Fruit fly (Drosophila melanogaster) whole organism, wandering third instar larva: ENCODE results near the gene CG8065.

ENCODE experiments used
- Abd-B ChIP-seq: fragments of >200 bp; optimal IDR thresholded peaks from 2 replicates; lab custom pipeline; 2017; ENCODE audit warnings: missing biosample characterization, missing genetic modification characterization
- CG32264 ChIP-seq: fragments of 200-800 bp; sonication (Bioruptor generic); optimal IDR thresholded peaks from 2 replicates; lab custom pipeline; 2016; ENCODE audit warnings: missing biosample characterization, missing genetic modification characterization
- CG9705 ChIP-seq: fragments of 200-800 bp; sonication (Bioruptor generic); optimal IDR thresholded peaks from 2 replicates; lab custom pipeline; 2018; ENCODE audit warnings: missing biosample characterization, mild to moderate bottlenecking, missing genetic modification characterization
- CrebA ChIP-seq: fragments of 200-800 bp; sonication (Bioruptor generic); optimal IDR thresholded peaks from 2 replicates; lab custom pipeline; 2016; ENCODE audit warnings: missing biosample characterization, mild to moderate bottlenecking, missing genetic modification characterization, borderline replicate concordance
- Dif ChIP-seq: fragments of 200-275, 200-300 bp; sonication (Bioruptor generic); optimal IDR thresholded peaks from 2 replicates; lab custom pipeline; 2018; ENCODE audit warnings: missing biosample characterization, missing genetic modification characterization; ENCODE audit not compliant: partially characterized antibody
- GATAd ChIP-seq: sonication (Bioruptor generic); optimal IDR thresholded peaks from 2 replicates; lab custom pipeline; 2016; ENCODE audit warnings: missing biosample characterization, missing genetic modification characterization
- HLH106 ChIP-seq: fragments of 200-800 bp; optimal IDR thresholded peaks from 3 replicates; lab custom pipeline; 2019; ENCODE audit warnings: missing biosample characterization, mild to moderate bottlenecking, missing genetic modification characterization, moderate library complexity
- Hnf4 ChIP-seq: fragments of 200-800 bp; sonication (Bioruptor generic); optimal IDR thresholded peaks from 2 replicates; lab custom pipeline; 2016; ENCODE audit warnings: missing biosample characterization, mild to moderate bottlenecking, missing genetic modification characterization
- Hr78 ChIP-seq: fragments of >200 bp; optimal IDR thresholded peaks from 2 replicates; lab custom pipeline; 2017; ENCODE audit warnings: missing biosample characterization, missing genetic modification characterization
- Hr83 ChIP-seq: fragments of 200-300 bp; sonication (Bioruptor generic); optimal IDR thresholded peaks from 2 replicates; lab custom pipeline; 2016; ENCODE audit warnings: missing biosample characterization, mild to moderate bottlenecking, missing genetic modification characterization, moderate library complexity; ENCODE audit not compliant: poor library complexity, severe bottlenecking
- Jra ChIP-seq: sonication (Bioruptor generic); optimal IDR thresholded peaks from 2 replicates; lab custom pipeline; 2016; ENCODE audit warnings: missing biosample characterization, missing genetic modification characterization
- Mio ChIP-seq: sonication (Bioruptor generic); optimal IDR thresholded peaks from 2 replicates; lab custom pipeline; 2016; ENCODE audit warnings: missing biosample characterization, missing genetic modification characterization
- Myc ChIP-seq: fragments of >200 bp; optimal IDR thresholded peaks from 2 replicates; lab custom pipeline; 2017
- N ChIP-seq: fragments of >200 bp; optimal IDR thresholded peaks from 2 replicates; lab custom pipeline; 2018; ENCODE audit warnings: missing biosample characterization, missing external identifiers, missing genetic modification characterization
- OdsH ChIP-seq: fragments of 200-800 bp; sonication (Bioruptor generic); optimal IDR thresholded peaks from 2 replicates; lab custom pipeline; 2016; ENCODE audit warnings: missing biosample characterization, mild to moderate bottlenecking, missing genetic modification characterization
- Rel ChIP-seq, 2 experiments: fragments of 200-800 bp; sonication (Bioruptor generic) in 1 of 2; optimal IDR thresholded peaks; 2 replicates in 1 of 2; 3 replicates in 1 of 2; lab custom pipeline; 2016 to 2019; ENCODE audit warnings: mild to moderate bottlenecking in 2 of 2, missing biosample characterization in 2 of 2, missing genetic modification characterization in 2 of 2, moderate library complexity in 1 of 2
- Sp1 ChIP-seq: fragments of 200-800 bp; sonication (Bioruptor generic); optimal IDR thresholded peaks from 3 replicates; lab custom pipeline; 2019; ENCODE audit warnings: missing biosample characterization, mild to moderate bottlenecking, missing genetic modification characterization, moderate library complexity
- Vsx2 ChIP-seq: fragments of 200-300, 225-300 bp; sonication (Bioruptor generic); optimal IDR thresholded peaks from 2 replicates; lab custom pipeline; 2018; ENCODE audit warnings: missing biosample characterization, missing genetic modification characterization; ENCODE audit not compliant: partially characterized antibody
- br ChIP-seq: fragments of 200-800 bp; sonication (Bioruptor generic); optimal IDR thresholded peaks from 2 replicates; lab custom pipeline; 2016; ENCODE audit warnings: missing biosample characterization, missing genetic modification characterization
- brk ChIP-seq: fragments of 200-800 bp; sonication (Bioruptor generic); optimal IDR thresholded peaks from 2 replicates; lab custom pipeline; 2016; ENCODE audit warnings: missing biosample characterization, mild to moderate bottlenecking, missing genetic modification characterization
- dl ChIP-seq, 2 experiments: fragments of 175-275, 200-275 bp in 1 of 2; fragments of 200-275 bp in 1 of 2; sonication (Bioruptor generic); optimal IDR thresholded peaks; lab custom pipeline; 2018; ENCODE audit warnings: mild to moderate bottlenecking in 2 of 2, missing biosample characterization in 2 of 2, missing genetic modification characterization in 2 of 2, moderate library complexity in 2 of 2; ENCODE audit not compliant: partially characterized antibody in 2 of 2, insufficient read depth in 1 of 2
- dmrt93B ChIP-seq: fragments of 200-800 bp; sonication (Bioruptor generic); optimal IDR thresholded peaks from 2 replicates; lab custom pipeline; 2018; ENCODE audit warnings: missing biosample characterization, mild to moderate bottlenecking, missing genetic modification characterization
- dsf ChIP-seq: sonication (Bioruptor generic); optimal IDR thresholded peaks from 2 replicates; lab custom pipeline; 2016; ENCODE audit warnings: missing biosample characterization, missing genetic modification characterization, borderline replicate concordance
- ey ChIP-seq: fragments of 200-800 bp; sonication (Bioruptor generic); optimal IDR thresholded peaks from 2 replicates; lab custom pipeline; 2016; ENCODE audit warnings: missing biosample characterization, missing genetic modification characterization
- fru ChIP-seq: fragments of 200-800 bp; sonication (Bioruptor generic); optimal IDR thresholded peaks from 3 replicates; lab custom pipeline; 2016; ENCODE audit warnings: missing biosample characterization, mild to moderate bottlenecking, missing genetic modification characterization
- jim ChIP-seq: fragments of 175-275, 200-325 bp; sonication (Bioruptor generic); optimal IDR thresholded peaks from 2 replicates; lab custom pipeline; 2016; ENCODE audit warnings: missing biosample characterization, mild to moderate bottlenecking, missing genetic modification characterization
- lola ChIP-seq: fragments of >200 bp; optimal IDR thresholded peaks from 2 replicates; lab custom pipeline; 2017; ENCODE audit warnings: missing biosample characterization, missing genetic modification characterization
- psq ChIP-seq: fragments of 200-800 bp; sonication (Bioruptor generic); optimal IDR thresholded peaks from 3 replicates; lab custom pipeline; 2017; ENCODE audit warnings: missing biosample characterization, mild to moderate bottlenecking, missing genetic modification characterization, moderate library complexity
- rgr ChIP-seq: fragments of 200-800 bp; sonication (Bioruptor generic); optimal IDR thresholded peaks from 3 replicates; lab custom pipeline; 2016; ENCODE audit warnings: missing biosample characterization, mild to moderate bottlenecking, missing genetic modification characterization
- sage ChIP-seq: fragments of 200-800 bp; sonication (Bioruptor generic); optimal IDR thresholded peaks from 2 replicates; lab custom pipeline; 2016; ENCODE audit warnings: missing biosample characterization, mild to moderate bottlenecking, missing genetic modification characterization
- sv ChIP-seq: fragments of 200-800 bp; sonication (Bioruptor generic); optimal IDR thresholded peaks from 3 replicates; lab custom pipeline; 2016; ENCODE audit warnings: missing biosample characterization, missing genetic modification characterization
- tai ChIP-seq: sonication (Bioruptor generic); optimal IDR thresholded peaks from 2 replicates; lab custom pipeline; 2016; ENCODE audit warnings: missing biosample characterization, missing genetic modification characterization
- usp ChIP-seq: fragments of >200 bp; optimal IDR thresholded peaks from 2 replicates; lab custom pipeline; 2017; ENCODE audit warnings: missing biosample characterization, missing genetic modification characterization
- woc ChIP-seq: sonication (Bioruptor generic); optimal IDR thresholded peaks from 2 replicates; lab custom pipeline; 2016; ENCODE audit warnings: missing biosample characterization, mild to moderate bottlenecking, missing genetic modification characterization

CG8065 gene

DNA sequence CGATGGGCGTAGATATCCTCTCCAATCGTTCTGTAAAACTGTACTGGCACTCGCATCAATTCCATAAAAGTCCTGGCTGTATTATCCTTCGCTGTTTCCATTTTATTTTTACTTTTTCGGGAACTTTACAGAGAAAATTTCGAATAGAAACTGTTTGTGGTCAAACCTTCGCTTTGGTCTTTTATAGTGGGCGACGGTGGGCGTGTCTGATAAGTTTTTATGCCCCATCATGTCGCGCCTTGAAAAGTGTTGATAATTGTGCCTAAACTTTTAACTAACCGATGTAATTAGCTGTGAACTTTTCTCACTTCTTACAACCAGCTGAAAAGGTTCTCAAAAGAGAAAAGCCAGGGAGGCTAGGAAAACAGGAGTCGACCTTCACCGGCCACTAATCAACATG is 29.1 kb downstream of the CG8065 start, which contains the start of gene Or67c:
Or67c (minus strand) TSS at position 101 of the 400 bp plus-strand sequence.
- TF ChIP-seq Myc (no peak), woc (GFP tag; lab: Kevin White, UChicago) (no peak), Hr83 (GFP tag; lab: Kevin White, UChicago) (no peak), fru (GFP tag; lab: Kevin White, UChicago) (no peak), Hr78 (GFP tag; lab: Kevin White, UChicago) (no peak), dsf (GFP tag; lab: Kevin White, UChicago) (no peak), sage (GFP tag; lab: Kevin White, UChicago) (no peak), br (GFP tag; lab: Kevin White, UChicago) (no peak), Hnf4 (GFP tag; lab: Kevin White, UChicago) (no peak), usp (GFP tag; lab: Kevin White, UChicago) (no peak), jim (GFP tag; lab: Kevin White, UChicago) (no peak), CG32264 (no peak), dmrt93B (GFP tag; lab: Kevin White, UChicago) (no peak), CrebA (GFP tag; lab: Kevin White, UChicago) (no peak), Jra (GFP tag; lab: Kevin White, UChicago) (no peak), Abd-B (no peak), lola (no peak), HLH106 (no peak), CG9705 (GFP tag; lab: Kevin White, UChicago) (no peak)

DNA sequence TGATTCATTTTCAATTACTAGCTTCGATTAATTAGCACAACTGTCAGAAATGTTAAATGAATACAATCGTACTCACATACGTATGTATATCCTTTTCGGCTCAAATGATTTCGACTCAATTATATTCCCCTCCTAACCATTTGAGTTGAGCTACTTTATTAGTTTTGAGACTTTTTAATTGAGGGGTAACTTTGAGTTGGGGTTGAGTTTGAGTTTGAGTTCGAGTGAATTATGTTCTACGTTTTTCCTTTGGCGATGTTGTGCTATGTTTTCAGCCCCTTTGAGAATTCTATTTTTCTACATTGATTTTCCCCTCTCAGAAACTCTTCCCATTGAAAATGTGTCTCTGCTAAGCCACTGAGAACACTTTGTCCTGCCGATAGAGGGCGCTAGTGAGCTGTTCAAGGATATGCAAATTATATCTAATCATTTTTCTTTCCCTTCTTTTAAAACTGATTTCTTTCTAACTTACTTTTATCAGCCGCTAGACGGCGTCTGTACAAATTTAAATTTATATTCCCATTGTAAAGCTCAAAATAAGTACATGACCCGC is 30.8 kb downstream of the CG8065 start:
- TF ChIP-seq Myc, result peak; percentile 68
- no peak for TF ChIP-seq Rel (GFP tag; optimal IDR thresholded peaks at IDR 0.05; lab: Kevin White, UChicago)
- no peak for TF ChIP-seq Rel (tag; optimal IDR thresholded peaks at IDR 0.05; lab: Kevin White, UChicago)
- no peak for TF ChIP-seq GATAd (GFP tag; lab: Kevin White, UChicago)

DNA sequence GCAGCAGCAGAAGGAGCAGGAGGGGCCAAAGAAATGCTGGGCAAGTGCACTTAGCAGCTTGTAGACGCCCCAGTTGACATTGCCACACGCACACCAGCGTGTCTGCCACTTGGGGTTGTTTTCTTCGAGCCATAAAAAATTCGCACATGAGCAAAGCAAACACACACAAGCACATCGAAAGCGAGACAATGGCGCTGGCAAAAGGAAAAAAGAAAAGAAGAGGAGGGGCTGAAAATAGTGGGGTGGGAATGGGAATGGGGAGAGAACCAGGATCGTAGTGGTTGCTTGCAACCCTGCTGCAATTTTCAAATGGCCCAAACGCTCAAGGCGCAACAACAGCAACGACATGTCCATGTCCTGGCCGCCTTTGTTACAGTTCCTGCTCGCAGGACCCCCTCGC is 31.7 kb downstream of the CG8065 start:
- no peak for TF ChIP-seq Mio (GFP tag; lab: Kevin White, UChicago)
- no peak for TF ChIP-seq Abd-B
- TF ChIP-seq Myc, result no peak
- no peak for TF ChIP-seq Hr78 (GFP tag; lab: Kevin White, UChicago)
- TF ChIP-seq tai (GFP tag; lab: Kevin White, UChicago), result no peak
- no peak for TF ChIP-seq woc (GFP tag; lab: Kevin White, UChicago)
- no peak for TF ChIP-seq dmrt93B (GFP tag; lab: Kevin White, UChicago)
- no peak for TF ChIP-seq N (GFP tag; lab: Kevin White, UChicago)
- TF ChIP-seq rgr, result no peak
- TF ChIP-seq Dif (GFP tag; lab: Kevin White, UChicago), result no peak
- no peak for TF ChIP-seq Vsx2 (GFP tag; lab: Kevin White, UChicago)
- no peak for TF ChIP-seq jim (GFP tag; lab: Kevin White, UChicago)
- no peak for TF ChIP-seq usp (GFP tag; lab: Kevin White, UChicago)
- no peak for TF ChIP-seq CG32264
- TF ChIP-seq psq (GFP tag; lab: Kevin White, UChicago), result no peak
- TF ChIP-seq brk (GFP tag; lab: Kevin White, UChicago), result no peak
- no peak for TF ChIP-seq sv (GFP tag; lab: Kevin White, UChicago)
- no peak for TF ChIP-seq Hnf4 (GFP tag; lab: Kevin White, UChicago)
- no peak for TF ChIP-seq fru (GFP tag; lab: Kevin White, UChicago)
- TF ChIP-seq, all 38 proteins: peak for 0

DNA sequence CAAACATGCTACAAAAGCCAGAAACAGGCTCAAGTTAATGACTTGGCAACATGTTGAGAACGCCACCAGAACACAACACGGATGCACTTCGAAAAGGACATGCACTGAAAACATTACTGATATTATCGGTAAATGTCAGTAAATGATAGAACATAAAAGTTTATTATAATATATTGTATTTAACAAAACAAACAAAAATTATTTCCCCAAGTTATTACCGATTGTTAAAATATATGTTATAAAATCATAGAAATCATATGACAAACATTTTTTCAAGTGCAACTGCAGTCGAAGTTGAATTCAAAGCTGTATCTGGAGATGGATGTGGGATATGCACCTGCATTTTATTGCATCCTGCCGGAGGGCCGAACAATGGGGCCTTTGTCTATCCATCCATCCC is 32.1 kb downstream of the CG8065 start:
- TF ChIP-seq sage (GFP tag; lab: Kevin White, UChicago) (no peak), brk (GFP tag; lab: Kevin White, UChicago) (no peak), Myc (no peak), Sp1 (GFP tag; lab: Kevin White, UChicago) (peak; percentile 23)

DNA sequence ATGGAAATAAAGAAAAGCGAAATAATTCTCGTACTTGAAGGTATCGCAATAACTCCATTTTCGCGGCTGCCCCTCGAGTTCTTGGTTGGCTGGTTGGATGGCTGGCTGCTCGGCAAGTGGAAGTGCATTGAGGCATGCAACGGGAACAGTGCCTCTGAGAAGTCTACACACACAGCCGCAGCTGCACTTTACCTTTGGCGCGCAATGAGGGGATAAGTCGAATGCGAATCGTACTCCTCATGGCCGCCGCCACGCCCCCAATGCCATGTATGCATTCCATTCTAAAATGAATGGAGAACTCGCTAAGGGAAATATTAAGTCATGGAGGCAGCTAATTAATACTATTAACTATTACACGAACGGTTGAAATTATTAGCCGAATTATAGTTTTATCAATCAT is 34.4 kb downstream of the CG8065 start:
- no peak for TF ChIP-seq psq (GFP tag; lab: Kevin White, UChicago)
- TF ChIP-seq dl (GFP tag; optimal IDR thresholded peaks at IDR 0.05; lab: Kevin White, UChicago; ENCODE audit: insufficient read depth in 1 of 2, partially characterized antibody in 2 of 2), result no peak
- TF ChIP-seq dsf (GFP tag; lab: Kevin White, UChicago), result no peak
- TF ChIP-seq ey (GFP tag; lab: Kevin White, UChicago), result no peak
- no peak for TF ChIP-seq CG9705 (GFP tag; lab: Kevin White, UChicago)
- no peak for TF ChIP-seq Hr83 (GFP tag; lab: Kevin White, UChicago)
- TF ChIP-seq Sp1 (GFP tag; lab: Kevin White, UChicago), result no peak
- no peak for TF ChIP-seq HLH106
- TF ChIP-seq Mio (GFP tag; lab: Kevin White, UChicago), result no peak
- TF ChIP-seq GATAd (GFP tag; lab: Kevin White, UChicago), result no peak
- no peak for TF ChIP-seq Jra (GFP tag; lab: Kevin White, UChicago)
- TF ChIP-seq br (GFP tag; lab: Kevin White, UChicago), result no peak
- no peak for TF ChIP-seq CrebA (GFP tag; lab: Kevin White, UChicago)
- TF ChIP-seq Rel (GFP tag; optimal IDR thresholded peaks at IDR 0.05; lab: Kevin White, UChicago), result no peak
- no peak for TF ChIP-seq Rel (tag; optimal IDR thresholded peaks at IDR 0.05; lab: Kevin White, UChicago)
- TF ChIP-seq OdsH, result no peak
- no peak for TF ChIP-seq sv (GFP tag; lab: Kevin White, UChicago)
